Fruit fly (Drosophila melanogaster): Measurements from ENCODE around the gene Pgk.
A peak's percentile ranks its signal among the peaks of the same experiment; 100 is the strongest.

Pgk gene

dm6 chr2L:2782790-2783189 lies 29.9 kb upstream of the Pgk start (continued):
- TF ChIP-seq Bteb2 (GFP tag; optimal IDR thresholded peaks at IDR 0.05): no peak
- no peak for TF ChIP-seq run (tag; optimal IDR thresholded peaks at IDR 0.05)
- TF ChIP-seq ase (GFP tag; IDR thresholded peaks at IDR 0.05): no peak
- TF ChIP-seq sc (optimal IDR thresholded peaks at IDR 0.05): no peak
- no peak for TF ChIP-seq sc (GFP tag; optimal IDR thresholded peaks at IDR 0.05)
- no peak for TF ChIP-seq CG30431 (GFP tag; optimal IDR thresholded peaks at IDR 0.05)
- TF ChIP-seq ken (GFP tag; IDR thresholded peaks at IDR 0.05): no peak
- no peak for TF ChIP-seq CG12071 (GFP tag; optimal IDR thresholded peaks at IDR 0.05)
- TF ChIP-seq CG11456 (GFP tag; IDR thresholded peaks at IDR 0.05): no peak
- TF ChIP-seq vnd (GFP tag; IDR thresholded peaks at IDR 0.05; ENCODE audit: partially characterized antibody): 0 out of 3 replicates have a peak, but pooled peaks have one; percentile 18

dm6 chr2L:2771676-2772075 lies 18.8 kb upstream of the Pgk start, which contains the start of gene CG15399:
Gene CG15399, minus strand, starts transcription at chr2L:2771776.
- TF ChIP-seq CG6272 (GFP tag; IDR thresholded peaks at IDR 0.05): no peak
- TF ChIP-seq rib (GFP tag; IDR thresholded peaks at IDR 0.05): no peak
- TF ChIP-seq CG3407 (GFP tag; optimal IDR thresholded peaks at IDR 0.05): no peak
- no peak for TF ChIP-seq HLH3B (GFP tag; IDR thresholded peaks at IDR 0.05)
- TF ChIP-seq Hsf (GFP tag; optimal IDR thresholded peaks at IDR 0.05): no peak
- no peak for TF ChIP-seq Optix (GFP tag; IDR thresholded peaks at IDR 0.05)
- TF ChIP-seq GATAe (GFP tag; conservative IDR thresholded peaks at IDR 0.05): no peak
- no peak for TF ChIP-seq bcd (GFP tag; optimal IDR thresholded peaks at IDR 0.05)
- no peak for TF ChIP-seq Hr78 (GFP tag; optimal IDR thresholded peaks at IDR 0.05)
- no peak for TF ChIP-seq Aef1 (GFP tag; IDR thresholded peaks at IDR 0.05)
- TF ChIP-seq CG2202 (tag; optimal IDR thresholded peaks at IDR 0.05): no peak

- TF ChIP-seq CG12071 (GFP tag; optimal IDR thresholded peaks at IDR 0.05) (no peak), TFAM (GFP tag; optimal IDR thresholded peaks at IDR 0.05) (no peak), insv (GFP tag; optimal IDR thresholded peaks at IDR 0.05) (peak in 1 of 2 experiments; percentile 33), CG15514 (GFP tag; optimal IDR thresholded peaks at IDR 0.05) (peak; percentile 94), Dref (GFP tag; IDR thresholded peaks at IDR 0.05) (peak; percentile 39), CG4424 (GFP tag; optimal IDR thresholded peaks at IDR 0.05) (peak; percentile 32), vnd (GFP tag; IDR thresholded peaks at IDR 0.05; ENCODE audit: partially characterized antibody) (no peak), MTF-1 (GFP tag; optimal IDR thresholded peaks at IDR 0.05; ENCODE audit: borderline replicate concordance) (no peak), disco-r (GFP tag; optimal IDR thresholded peaks at IDR 0.05) (no peak), Usf (GFP tag; optimal IDR thresholded peaks at IDR 0.05) (no peak), Adf1 (GFP tag; IDR thresholded peaks at IDR 0.05) (no peak), CG11085 (GFP tag; IDR thresholded peaks at IDR 0.05) (no peak), CG2120 (GFP tag; optimal IDR thresholded peaks at IDR 0.05) (peak; percentile 31), CG17829 (tag; optimal IDR thresholded peaks at IDR 0.05) (peak; percentile 52), cas (GFP tag; IDR thresholded peaks at IDR 0.05) (no peak), Ssrp (tag; optimal IDR thresholded peaks at IDR 0.05) (no peak), CG12769 (tag; optimal IDR thresholded peaks at IDR 0.05) (no peak), Gsc (GFP tag; IDR thresholded peaks at IDR 0.05) (no peak), CG4854 (GFP tag; optimal IDR thresholded peaks at IDR 0.05) (no peak), CG16815 (GFP tag; optimal IDR thresholded peaks at IDR 0.05) (no peak), CG17612 (GFP tag; IDR thresholded peaks at IDR 0.05) (no peak), chif (GFP tag; optimal IDR thresholded peaks at IDR 0.05) (no peak), trh (GFP tag; optimal IDR thresholded peaks at IDR 0.05) (no peak), CG7271 (tag; optimal IDR thresholded peaks at IDR 0.05) (no peak), wek (GFP tag; optimal IDR thresholded peaks at IDR 0.05) (peak; percentile 82), sug (tag; optimal IDR thresholded peaks at IDR 0.05) (peak; percentile 41), jigr1 (GFP tag; IDR thresholded peaks at IDR 0.05) (peak; percentile 80; the same call in 1 of the 3 replicates), Sin3A (optimal IDR thresholded peaks at IDR 0.05) (peak; percentile 78), Fer2 (tag; optimal IDR thresholded peaks at IDR 0.05) (peak; percentile 1), CG9797 (GFP tag; optimal IDR thresholded peaks at IDR 0.05) (peak; percentile 74)
Measured at dm6 chr2L:2769476-2770185, 16.8 kb upstream of the Pgk start, which contains the start of the genes colt and HINT1. Gene colt, minus strand, starts transcription at chr2L:2770069. Gene HINT1, plus strand, starts transcription at chr2L:2770135.
